Fruit fly (Drosophila melanogaster) whole organism, embryonic: ENCODE data around the gene ND-PDSW.

Source experiments
- ATbp ChIP-seq: fragments of 200-800 bp; sonication (Bioruptor generic); optimal IDR thresholded peaks from 2 replicates; lab custom pipeline; 2017; ENCODE audit warnings: missing biosample characterization, mild to moderate bottlenecking, missing genetic modification characterization, missing genetic modification reagents
- Atf-2 ChIP-seq: fragments of 200-800 bp; sonication (Bioruptor generic); optimal IDR thresholded peaks from 2 replicates; lab custom pipeline; 2016; ENCODE audit warnings: missing biosample characterization, missing genetic modification characterization
- BtbVII ChIP-seq: fragments of 200-800 bp; sonication (Bioruptor generic); optimal IDR thresholded peaks from 3 replicates; lab custom pipeline; 2017; ENCODE audit warnings: missing biosample characterization, mild to moderate bottlenecking, missing genetic modification characterization
- C15 ChIP-seq: fragments of 200-800 bp; sonication (Bioruptor generic); IDR thresholded peaks from 3 replicates; pipeline ENCODE4 v1.3.6; 2022; ENCODE audit warnings: missing biosample characterization, missing genetic modification characterization
- CG10366 ChIP-seq: fragments of 200-800 bp; sonication (Bioruptor generic); IDR thresholded peaks from 2 replicates; pipeline ENCODE4 v1.3.6; 2022; ENCODE audit warnings: missing biosample characterization, missing genetic modification characterization
- CG10431 ChIP-seq: fragments of 200-800 bp; sonication (Bioruptor generic); optimal IDR thresholded peaks from 3 replicates; lab custom pipeline; 2018; ENCODE audit warnings: missing biosample characterization, mild to moderate bottlenecking, missing genetic modification characterization
- CG13287 ChIP-seq: fragments of 200-800 bp; sonication (Bioruptor generic); IDR thresholded peaks from 2 replicates; pipeline ENCODE4 v1.3.6; 2022; ENCODE audit warnings: missing biosample characterization, missing genetic modification characterization; ENCODE audit not compliant: partially characterized antibody
- CG14860 ChIP-seq: fragments of 200-800 bp; sonication (Bioruptor generic); IDR thresholded peaks from 3 replicates; pipeline ENCODE4 v1.3.6; 2022; ENCODE audit warnings: missing biosample characterization, missing genetic modification characterization; ENCODE audit not compliant: partially characterized antibody
- CG15269 ChIP-seq: fragments of 200-800 bp; sonication (Bioruptor generic); optimal IDR thresholded peaks from 2 replicates; lab custom pipeline; 2018; ENCODE audit warnings: missing biosample characterization, mild to moderate bottlenecking, missing genetic modification characterization, moderate library complexity
- CG17802 ChIP-seq: fragments of 200-800 bp; sonication (Bioruptor generic); optimal IDR thresholded peaks from 2 replicates; lab custom pipeline; 2018; ENCODE audit warnings: missing biosample characterization, mild to moderate bottlenecking, missing genetic modification characterization, moderate library complexity
- CG18764 ChIP-seq: fragments of 200-800 bp; sonication (Bioruptor generic); optimal IDR thresholded peaks from 3 replicates; lab custom pipeline; 2016; ENCODE audit warnings: missing biosample characterization, missing genetic modification characterization
- CG3995 ChIP-seq: fragments of 200-800 bp; sonication (Bioruptor generic); optimal IDR thresholded peaks from 3 replicates; lab custom pipeline; 2016; ENCODE audit warnings: missing biosample characterization, missing genetic modification characterization
- CG4820 ChIP-seq: fragments of 200-800 bp; sonication (Bioruptor generic); optimal IDR thresholded peaks from 3 replicates; lab custom pipeline; 2016; ENCODE audit warnings: missing biosample characterization, missing genetic modification characterization
- CG5953 ChIP-seq: fragments of 200-800 bp; sonication (Bioruptor generic); IDR thresholded peaks from 2 replicates; pipeline ENCODE4 v1.3.6; 2022; ENCODE audit warnings: missing biosample characterization, missing genetic modification characterization
- CG6813 ChIP-seq: fragments of 200-800 bp; sonication (Bioruptor generic); optimal IDR thresholded peaks from 2 replicates; lab custom pipeline; 2017; ENCODE audit warnings: missing biosample characterization, missing genetic modification characterization, mild to moderate bottlenecking, moderate library complexity, missing genetic modification reagents
- CG7372 ChIP-seq: fragments of 200-800 bp; sonication (Bioruptor generic); IDR thresholded peaks from 2 replicates; pipeline ENCODE4 v1.3.6; 2022; ENCODE audit warnings: missing biosample characterization, missing genetic modification characterization
- CG8281 ChIP-seq: fragments of 200-800 bp; sonication (Bioruptor generic); optimal IDR thresholded peaks from 2 replicates; lab custom pipeline; 2018; ENCODE audit warnings: missing biosample characterization, mild to moderate bottlenecking, missing genetic modification characterization, moderate library complexity
- CG8924 ChIP-seq: fragments of 200-800 bp; optimal IDR thresholded peaks from 3 replicates; lab custom pipeline; 2019; ENCODE audit warnings: missing biosample characterization, mild to moderate bottlenecking, missing genetic modification characterization, moderate library complexity
- CG9609 ChIP-seq: fragments of 200-800 bp; sonication (Bioruptor generic); optimal IDR thresholded peaks from 3 replicates; lab custom pipeline; 2016; ENCODE audit warnings: missing biosample characterization, missing genetic modification characterization
- CG9797 ChIP-seq: fragments of 200-800 bp; sonication (Bioruptor generic); optimal IDR thresholded peaks from 3 replicates; lab custom pipeline; 2018; ENCODE audit warnings: missing biosample characterization, mild to moderate bottlenecking, missing genetic modification characterization
- CrebB ChIP-seq: fragments of 200-800 bp; sonication (Bioruptor generic); optimal IDR thresholded peaks from 3 replicates; lab custom pipeline; 2018; ENCODE audit warnings: missing biosample characterization, mild to moderate bottlenecking, missing genetic modification characterization
- Deaf1 ChIP-seq: fragments of 200-800 bp; optimal IDR thresholded peaks from 3 replicates; lab custom pipeline; 2019; ENCODE audit warnings: missing biosample characterization, mild to moderate bottlenecking, missing genetic modification characterization, moderate library complexity
- Dip2 ChIP-seq: fragments of 200-800 bp; sonication (Bioruptor generic); IDR thresholded peaks from 2 replicates; pipeline ENCODE4 v1.3.6; 2022; ENCODE audit warnings: missing biosample characterization, missing genetic modification characterization
- Drgx ChIP-seq: fragments of 200-800 bp; sonication (Bioruptor generic); IDR thresholded peaks from 2 replicates; pipeline ENCODE4 v1.3.6; 2022; ENCODE audit warnings: missing biosample characterization, missing genetic modification characterization
- E2f1 ChIP-seq: fragments of 200-800 bp; sonication (Bioruptor generic); IDR thresholded peaks from 2 replicates; pipeline ENCODE4 v1.3.6; 2022; ENCODE audit warnings: missing biosample characterization, missing genetic modification characterization
- Neu2 ChIP-seq: fragments of 200-800 bp; sonication (Bioruptor generic); optimal IDR thresholded peaks from 3 replicates; lab custom pipeline; 2016; ENCODE audit warnings: missing biosample characterization, missing genetic modification characterization, borderline replicate concordance
- Opbp ChIP-seq: fragments of 200-800 bp; sonication (Bioruptor generic); IDR thresholded peaks from 3 replicates; pipeline ENCODE4 v1.3.6; 2022; ENCODE audit warnings: missing biosample characterization, missing genetic modification characterization; ENCODE audit not compliant: partially characterized antibody
- Side ChIP-seq: fragments of 200-800 bp; sonication (Bioruptor generic); optimal IDR thresholded peaks from 2 replicates; lab custom pipeline; 2016; ENCODE audit warnings: missing biosample characterization, missing genetic modification characterization
- Sry-β ChIP-seq: fragments of 200-800 bp; sonication (Bioruptor generic); optimal IDR thresholded peaks from 2 replicates; lab custom pipeline; 2018; ENCODE audit warnings: missing biosample characterization, mild to moderate bottlenecking, missing genetic modification characterization, moderate library complexity
- ap ChIP-seq: fragments of 200-800 bp; sonication (Bioruptor generic); IDR thresholded peaks from 2 replicates; pipeline ENCODE4 v1.3.6; 2022; ENCODE audit warnings: missing biosample characterization, missing genetic modification characterization
- crc ChIP-seq: fragments of 200-800 bp; sonication (Bioruptor generic); optimal IDR thresholded peaks from 2 replicates; lab custom pipeline; 2016; ENCODE audit warnings: missing biosample characterization, missing genetic modification characterization
- ftz-f1 ChIP-seq: fragments of 200-800 bp; sonication (Bioruptor generic); optimal IDR thresholded peaks from 2 replicates; lab custom pipeline; 2016; ENCODE audit warnings: missing biosample characterization, missing genetic modification characterization
- grn ChIP-seq: fragments of 200-800 bp; sonication (Bioruptor generic); optimal IDR thresholded peaks from 3 replicates; lab custom pipeline; 2017; ENCODE audit warnings: missing biosample characterization, missing genetic modification characterization
- gsb ChIP-seq: fragments of 200-800 bp; sonication (Bioruptor generic); IDR thresholded peaks from 2 replicates; pipeline ENCODE4 v1.3.6; 2022; ENCODE audit warnings: missing biosample characterization, missing genetic modification characterization
- hbn ChIP-seq: fragments of 200-800 bp; sonication (Bioruptor generic); IDR thresholded peaks from 2 replicates; pipeline ENCODE4 v1.3.6; 2022; ENCODE audit warnings: missing biosample characterization, missing genetic modification characterization; ENCODE audit not compliant: partially characterized antibody
- her ChIP-seq: fragments of 200-800 bp; sonication (Bioruptor generic); optimal IDR thresholded peaks from 2 replicates; lab custom pipeline; 2016; ENCODE audit warnings: missing biosample characterization, missing genetic modification characterization
- kay ChIP-seq: fragments of 200-800 bp; sonication (Bioruptor generic); optimal IDR thresholded peaks from 2 replicates; lab custom pipeline; 2016; ENCODE audit warnings: missing biosample characterization, missing genetic modification characterization
- klu ChIP-seq: fragments of 200-800 bp; sonication (Bioruptor generic); IDR thresholded peaks from 2 replicates; pipeline ENCODE4 v1.3.6; 2022; ENCODE audit warnings: missing biosample characterization, missing genetic modification characterization
- nmo ChIP-seq: fragments of 200-800 bp; sonication (Bioruptor generic); optimal IDR thresholded peaks from 2 replicates; lab custom pipeline; 2018; ENCODE audit warnings: missing biosample characterization, mild to moderate bottlenecking, missing genetic modification characterization, moderate library complexity
- onecut ChIP-seq: fragments of 200-800 bp; sonication (Bioruptor generic); IDR thresholded peaks from 2 replicates; pipeline ENCODE4 v1.3.6; 2022; ENCODE audit warnings: missing biosample characterization, missing genetic modification characterization
- pho ChIP-seq: fragments of 200-800 bp; sonication (Bioruptor generic); optimal IDR thresholded peaks from 2 replicates; lab custom pipeline; 2016; ENCODE audit warnings: missing biosample characterization, missing genetic modification characterization
- pros ChIP-seq: fragments of 200-800 bp; sonication (Bioruptor generic); optimal IDR thresholded peaks from 3 replicates; lab custom pipeline; 2019; ENCODE audit warnings: missing biosample characterization, mild to moderate bottlenecking, missing genetic modification characterization, moderate library complexity
- sc ChIP-seq, 3 experiments: fragments of >200 bp in 2 of 3; fragments of 200-800 bp in 1 of 3; sonication (Bioruptor generic) in 1 of 3; optimal IDR thresholded peaks; 2 replicates in 2 of 3; 3 replicates in 1 of 3; lab custom pipeline; 2017; ENCODE audit warnings: mild to moderate bottlenecking in 1 of 3, missing biosample characterization in 1 of 3, missing genetic modification characterization in 1 of 3, missing genetic modification reagents in 1 of 3
- shn ChIP-seq: fragments of 200-800 bp; sonication (Bioruptor generic); optimal IDR thresholded peaks from 3 replicates; lab custom pipeline; 2016; ENCODE audit warnings: missing biosample characterization, missing genetic modification characterization
- stc ChIP-seq: fragments of 200-800 bp; sonication (Bioruptor generic); IDR thresholded peaks from 2 replicates; pipeline ENCODE4 v1.3.6; 2022; ENCODE audit warnings: missing biosample characterization, missing genetic modification characterization
- sug ChIP-seq: fragments of 200-800 bp; optimal IDR thresholded peaks from 2 replicates; lab custom pipeline; 2019; ENCODE audit warnings: missing biosample characterization, mild to moderate bottlenecking, missing genetic modification characterization, moderate library complexity
- tna ChIP-seq: fragments of 200-800 bp; sonication (Bioruptor generic); IDR thresholded peaks from 2 replicates; pipeline ENCODE4 v1.3.6; 2022; ENCODE audit warnings: missing biosample characterization, missing genetic modification characterization; ENCODE audit not compliant: partially characterized antibody
- tup ChIP-seq: fragments of 200-800 bp; sonication (Bioruptor generic); optimal IDR thresholded peaks from 2 replicates; lab custom pipeline; 2016; ENCODE audit warnings: missing biosample characterization, mild to moderate bottlenecking, missing genetic modification characterization, moderate library complexity
- vvl ChIP-seq: fragments of 200-800 bp; sonication (Bioruptor generic); IDR thresholded peaks from 2 replicates; pipeline ENCODE4 v1.3.6; 2022; ENCODE audit warnings: missing biosample characterization, missing genetic modification characterization
- wek ChIP-seq: fragments of 200-800 bp; sonication (Bioruptor generic); optimal IDR thresholded peaks from 3 replicates; lab custom pipeline; 2018; ENCODE audit warnings: missing biosample characterization, mild to moderate bottlenecking, missing genetic modification characterization, moderate library complexity

ND-PDSW gene

DNA sequence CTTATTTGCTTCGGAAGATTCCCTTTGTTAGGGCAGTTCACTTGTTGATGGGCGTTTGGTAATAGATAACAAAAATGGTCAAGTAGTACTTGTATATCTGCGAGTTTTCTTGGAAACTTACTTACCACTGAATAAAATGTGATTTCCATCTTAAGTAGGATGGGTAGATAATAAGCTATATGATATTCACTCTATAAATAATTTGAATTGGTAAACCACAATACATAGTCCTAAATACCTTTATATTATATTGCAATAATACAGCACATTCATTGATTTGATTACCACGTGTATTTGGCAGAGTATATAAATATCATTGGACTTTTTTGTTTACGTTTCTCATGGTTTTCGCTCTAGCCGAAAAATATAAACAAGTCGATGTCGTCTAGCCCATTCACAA is 10.0 kb downstream of the ND-PDSW start (continued):
- no peak for TF ChIP-seq crc (GFP tag; lab: Kevin White, UChicago)
- no peak for TF ChIP-seq ap (GFP tag; lab: Robert Waterston, UW)
- no peak for TF ChIP-seq Sry-β (GFP tag; lab: Kevin White, UChicago)
- no peak for TF ChIP-seq CG13287 (GFP tag; lab: Robert Waterston, UW)
- no peak for TF ChIP-seq ftz-f1 (GFP tag; lab: Kevin White, UChicago)
- TF ChIP-seq C15 (GFP tag; lab: Robert Waterston, UW): no peak
- peak; percentile 37; the same call in 1 of the 2 replicates for TF ChIP-seq klu (GFP tag; lab: Robert Waterston, UW)
- peak; percentile 34; the same call in 1 of the 2 replicates for TF ChIP-seq stc (GFP tag; lab: Robert Waterston, UW)
- peak; percentile 20; the same call in 1 of the 2 replicates for TF ChIP-seq onecut (GFP tag; lab: Robert Waterston, UW)
- TF ChIP-seq CG18764 (GFP tag; lab: Kevin White, UChicago): no peak
- TF ChIP-seq CG7372 (GFP tag; lab: Robert Waterston, UW): peak; percentile 39; the same call in 1 of the 2 replicates
- no peak for TF ChIP-seq CG14860 (GFP tag; lab: Robert Waterston, UW)
- TF ChIP-seq E2f1 (GFP tag; lab: Robert Waterston, UW): 0 out of 2 replicates have a peak, but pooled peaks have one; percentile 54
- peak; percentile 62 for TF ChIP-seq BtbVII (GFP tag; lab: Kevin White, UChicago)
- TF ChIP-seq CG3995 (GFP tag; lab: Kevin White, UChicago): peak; percentile 11
- TF ChIP-seq Side (GFP tag; lab: Kevin White, UChicago): peak; percentile 17
- peak; percentile 80 for TF ChIP-seq CG15269 (tag; lab: Kevin White, UChicago)
- TF ChIP-seq CG8924 (tag; lab: Kevin White, UChicago): peak; percentile 53
- peak; percentile 45; the same call in 1 of the 2 replicates for TF ChIP-seq gsb (GFP tag; lab: Robert Waterston, UW)
- TF ChIP-seq wek (GFP tag; lab: Kevin White, UChicago): no peak
- TF ChIP-seq tna (GFP tag; lab: Robert Waterston, UW): no peak
- TF ChIP-seq sug (tag; lab: Kevin White, UChicago): peak; percentile 49
- TF ChIP-seq CG9609: peak; percentile 10
- TF ChIP-seq Drgx (GFP tag; lab: Robert Waterston, UW): no peak
- peak; percentile 26 for TF ChIP-seq shn (GFP tag; lab: Kevin White, UChicago)
- peak; percentile 18 for TF ChIP-seq Deaf1 (tag; lab: Kevin White, UChicago)
- no peak for TF ChIP-seq CrebB (tag; lab: Kevin White, UChicago)
- no peak for TF ChIP-seq Dip2 (GFP tag; lab: Robert Waterston, UW)
- TF ChIP-seq CG10431 (GFP tag; lab: Kevin White, UChicago): no peak
- peak; percentile 51 for TF ChIP-seq ATbp
- TF ChIP-seq nmo (GFP tag; lab: Kevin White, UChicago): peak; percentile 70
- TF ChIP-seq pros (GFP tag; lab: Kevin White, UChicago): no peak
- TF ChIP-seq CG6813 (GFP tag; lab: Kevin White, UChicago): peak; percentile 30
- peak; percentile 9 for TF ChIP-seq CG4820
- TF ChIP-seq kay (GFP tag; lab: Kevin White, UChicago): peak; percentile 11
- TF ChIP-seq CG5953 (GFP tag; lab: Robert Waterston, UW): no peak
- no peak for TF ChIP-seq CG8281 (tag; lab: Kevin White, UChicago)
- no peak for TF ChIP-seq sc (optimal IDR thresholded peaks at IDR 0.05; lab: Kevin White, UChicago)
- TF ChIP-seq sc (GFP tag; optimal IDR thresholded peaks at IDR 0.05; lab: Kevin White, UChicago): peak; percentile 16
- no peak for TF ChIP-seq CG10366 (GFP tag; lab: Robert Waterston, UW)
- no peak for TF ChIP-seq hbn
- no peak for TF ChIP-seq her (GFP tag; lab: Kevin White, UChicago)
- TF ChIP-seq vvl (GFP tag; lab: Robert Waterston, UW): peak; percentile 44
- no peak for TF ChIP-seq Atf-2
- no peak for TF ChIP-seq Opbp (GFP tag; lab: Robert Waterston, UW)
- no peak for TF ChIP-seq CG17802 (tag; lab: Kevin White, UChicago)
- no peak for TF ChIP-seq CG9797 (GFP tag; lab: Kevin White, UChicago)
- peak; percentile 44 for TF ChIP-seq pho (GFP tag; lab: Kevin White, UChicago)
- TF ChIP-seq grn: no peak
- TF ChIP-seq tup (GFP tag; lab: Kevin White, UChicago): no peak
- TF ChIP-seq Neu2 (GFP tag; lab: Kevin White, UChicago): no peak
